Fruit fly (Drosophila melanogaster): ENCODE results near the gene CG1924.
A peak's percentile ranks its signal among the peaks of the same experiment; 100 is the strongest.

CG1924 gene

DNA sequence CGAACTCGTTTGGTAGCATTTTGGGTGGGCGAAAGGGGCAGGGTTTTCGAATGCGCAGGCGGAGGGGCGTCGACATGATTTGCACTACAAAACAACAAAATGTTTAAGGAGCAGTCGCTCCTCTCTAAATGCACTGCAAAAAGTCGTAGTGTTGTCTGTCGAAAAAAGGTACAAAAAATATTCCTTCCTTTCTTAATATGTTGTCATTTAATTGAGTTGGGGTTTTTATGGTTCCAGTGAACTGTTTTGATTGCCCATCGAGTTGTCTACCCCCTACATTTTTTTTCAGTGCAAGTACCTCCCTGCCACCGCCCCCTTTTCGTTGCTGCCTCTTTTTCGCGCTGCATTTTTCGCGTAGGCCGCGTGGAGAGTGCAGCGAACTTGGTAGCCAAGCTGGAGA lies 48.1 kb upstream of the CG1924 start (continued):
- peak; percentile 96 for TF ChIP-seq Sox14 (GFP tag; optimal IDR thresholded peaks at IDR 0.05)
- peak; percentile 91 for TF ChIP-seq spab (GFP tag; optimal IDR thresholded peaks at IDR 0.05)
- peak; percentile 94 for TF ChIP-seq Eip75B (GFP tag; optimal IDR thresholded peaks at IDR 0.05)
- peak; percentile 96 for TF ChIP-seq CG3919 (GFP tag; optimal IDR thresholded peaks at IDR 0.05)
- TF ChIP-seq CG10631 (GFP tag; optimal IDR thresholded peaks at IDR 0.05), result peak; percentile 95
- TF ChIP-seq CG31627 (GFP tag; optimal IDR thresholded peaks at IDR 0.05), result peak; percentile 94
- peak; percentile 91 for TF ChIP-seq CG11902 (GFP tag; optimal IDR thresholded peaks at IDR 0.05)
- TF ChIP-seq vri (GFP tag; optimal IDR thresholded peaks at IDR 0.05), result peak; percentile 91
- TF ChIP-seq acj6 (GFP tag; optimal IDR thresholded peaks at IDR 0.05), result peak; percentile 92
- peak; percentile 96 for TF ChIP-seq Lpt (GFP tag; optimal IDR thresholded peaks at IDR 0.05)
- peak; percentile 92 for TF ChIP-seq CG9139 (GFP tag; optimal IDR thresholded peaks at IDR 0.05)
- TF ChIP-seq Blimp-1 (GFP tag; optimal IDR thresholded peaks at IDR 0.05), result peak; percentile 83
- TF ChIP-seq CG11762 (GFP tag; optimal IDR thresholded peaks at IDR 0.05; ENCODE audit: insufficient read depth), result peak; percentile 88
- TF ChIP-seq Hr4 (GFP tag; optimal IDR thresholded peaks at IDR 0.05), result peak; percentile 94
- TF ChIP-seq Ets96B (tag; optimal IDR thresholded peaks at IDR 0.05), result peak; percentile 92
- peak; percentile 93 for TF ChIP-seq CG15336 (GFP tag; IDR thresholded peaks at IDR 0.05)
- no peak for TF ChIP-seq fkh (GFP tag; optimal IDR thresholded peaks at IDR 0.05)

dm6 chrX:12225325-12225972 lies 47.0 kb upstream of the CG1924 start:
- no peak for TF ChIP-seq salr (GFP tag; optimal IDR thresholded peaks at IDR 0.05)
- no peak for TF ChIP-seq eg (GFP tag; IDR thresholded peaks at IDR 0.05)
- TF ChIP-seq achi (GFP tag; optimal IDR thresholded peaks at IDR 0.05), result peak; percentile 13
- no peak for TF ChIP-seq spab (GFP tag; optimal IDR thresholded peaks at IDR 0.05)
- no peak for TF ChIP-seq Sox14 (GFP tag; optimal IDR thresholded peaks at IDR 0.05)
- TF ChIP-seq Eip78C (GFP tag), result peak; percentile 63
- TF ChIP-seq CG6163 (GFP tag; IDR thresholded peaks at IDR 0.05), result no peak
- TF ChIP-seq svp (GFP tag), result peak; percentile 31
- TF ChIP-seq topi (GFP tag; optimal IDR thresholded peaks at IDR 0.05), result no peak
- no peak for TF ChIP-seq OdsH (GFP tag; optimal IDR thresholded peaks at IDR 0.05)
- TF ChIP-seq Eip75B (GFP tag; optimal IDR thresholded peaks at IDR 0.05), result no peak
- no peak for TF ChIP-seq Ets21C (GFP tag; optimal IDR thresholded peaks at IDR 0.05)
- peak; percentile 26 for TF ChIP-seq CG32006 (GFP tag; optimal IDR thresholded peaks at IDR 0.05)
- 0 out of 2 replicates have a peak, but pooled peaks have one; percentile 21 for TF ChIP-seq CG15336 (GFP tag; IDR thresholded peaks at IDR 0.05)
- peak; percentile 6 for TF ChIP-seq fkh (GFP tag; optimal IDR thresholded peaks at IDR 0.05)
- TF ChIP-seq CG6276 (GFP tag; optimal IDR thresholded peaks at IDR 0.05), result no peak
- TF ChIP-seq CG8632 (GFP tag; optimal IDR thresholded peaks at IDR 0.05), result no peak
- no peak for TF ChIP-seq CG1621 (tag; optimal IDR thresholded peaks at IDR 0.05)
- TF ChIP-seq fd85E (GFP tag; optimal IDR thresholded peaks at IDR 0.05), result no peak
- TF ChIP-seq pdm3 (GFP tag; optimal IDR thresholded peaks at IDR 0.05), result no peak
- peak; percentile 2 for TF ChIP-seq esn (GFP tag; optimal IDR thresholded peaks at IDR 0.05)
- TF ChIP-seq acj6 (GFP tag; optimal IDR thresholded peaks at IDR 0.05), result no peak
- no peak for TF ChIP-seq CG6854 (GFP tag; optimal IDR thresholded peaks at IDR 0.05)
- TF ChIP-seq Eip93F (GFP tag; optimal IDR thresholded peaks at IDR 0.05), result no peak
- TF ChIP-seq CG11902 (GFP tag; optimal IDR thresholded peaks at IDR 0.05), result no peak
- no peak for TF ChIP-seq dac (GFP tag; optimal IDR thresholded peaks at IDR 0.05)
- no peak for TF ChIP-seq Sox102F (GFP tag; optimal IDR thresholded peaks at IDR 0.05)
- TF ChIP-seq Hr39 (GFP tag; optimal IDR thresholded peaks at IDR 0.05), result no peak
- no peak for TF ChIP-seq CG3919 (GFP tag; optimal IDR thresholded peaks at IDR 0.05)
- TF ChIP-seq CG16779 (tag; optimal IDR thresholded peaks at IDR 0.05), result no peak

Data from whole organism, prepupa.